Fruit fly (Drosophila melanogaster) whole organism, embryonic: ENCODE results near the gene kri.

ENCODE experiments used
- Abd-B ChIP-seq: fragments of 200-800 bp; sonication (Bioruptor generic); optimal IDR thresholded peaks from 2 replicates; lab custom pipeline; 2018; ENCODE audit warnings: missing biosample characterization, mild to moderate bottlenecking, missing genetic modification characterization, moderate library complexity
- Atf-2 ChIP-seq: fragments of 200-800 bp; sonication (Bioruptor generic); optimal IDR thresholded peaks from 2 replicates; lab custom pipeline; 2016; ENCODE audit warnings: missing biosample characterization, missing genetic modification characterization
- Awh ChIP-seq: fragments of 200-800 bp; sonication (Bioruptor generic); IDR thresholded peaks from 2 replicates; pipeline ENCODE4, ENCODE4 v1.3.6; 2022; ENCODE audit warnings: missing biosample characterization, missing genetic modification characterization
- BtbVII ChIP-seq: fragments of 200-800 bp; sonication (Bioruptor generic); optimal IDR thresholded peaks from 3 replicates; lab custom pipeline; 2017; ENCODE audit warnings: missing biosample characterization, mild to moderate bottlenecking, missing genetic modification characterization
- CG10274 ChIP-seq: fragments of 200-800 bp; sonication (Bioruptor generic); optimal IDR thresholded peaks from 3 replicates; lab custom pipeline; 2017; ENCODE audit warnings: missing biosample characterization, mild to moderate bottlenecking, missing genetic modification characterization
- CG10959 ChIP-seq: fragments of 200-800 bp; sonication (Bioruptor generic); IDR thresholded peaks from 2 replicates; pipeline ENCODE4 v1.3.6; 2022; ENCODE audit warnings: missing biosample characterization, missing genetic modification characterization
- CG11085 ChIP-seq: fragments of 200-800 bp; sonication (Bioruptor generic); IDR thresholded peaks from 2 replicates; pipeline ENCODE4 v1.3.6; 2022; ENCODE audit warnings: missing biosample characterization, missing genetic modification characterization
- CG11696 ChIP-seq: fragments of 200-800 bp; sonication (Bioruptor generic); IDR thresholded peaks from 2 replicates; pipeline ENCODE4 v1.3.6; 2022; ENCODE audit warnings: missing biosample characterization, missing genetic modification characterization
- CG12659 ChIP-seq: fragments of 200-800 bp; sonication (Bioruptor generic); optimal IDR thresholded peaks from 3 replicates; lab custom pipeline; 2017; ENCODE audit warnings: mild to moderate bottlenecking, missing biosample characterization, missing genetic modification reagents, missing genetic modification characterization
- CG12744 ChIP-seq: fragments of 200-800 bp; sonication (Bioruptor generic); optimal IDR thresholded peaks from 2 replicates; lab custom pipeline; 2016; ENCODE audit warnings: missing biosample characterization, missing genetic modification characterization
- CG13775 ChIP-seq: fragments of 200-800 bp; sonication (Bioruptor generic); optimal IDR thresholded peaks from 3 replicates; lab custom pipeline; 2017; ENCODE audit warnings: missing biosample characterization, mild to moderate bottlenecking, missing genetic modification characterization
- CG14050 ChIP-seq: fragments of 200-800 bp; sonication (Bioruptor generic); IDR thresholded peaks from 3 replicates; pipeline ENCODE4 v1.3.6; 2022; ENCODE audit warnings: missing biosample characterization, missing genetic modification characterization
- CG1529 ChIP-seq: fragments of 200-800 bp; sonication (Bioruptor generic); optimal IDR thresholded peaks from 3 replicates; lab custom pipeline; 2018; ENCODE audit warnings: missing biosample characterization, missing genetic modification characterization
- CG17612 ChIP-seq: fragments of 200-800 bp; sonication (Bioruptor generic); IDR thresholded peaks from 2 replicates; pipeline ENCODE4 v1.3.6; 2022; ENCODE audit warnings: missing biosample characterization, missing genetic modification characterization
- CG34422 ChIP-seq: fragments of 200-800 bp; sonication (Bioruptor generic); IDR thresholded peaks from 3 replicates; pipeline ENCODE4 v1.3.6; 2022; ENCODE audit warnings: missing biosample characterization, missing genetic modification characterization
- CG3838 ChIP-seq: fragments of 200-800 bp; sonication (Bioruptor generic); optimal IDR thresholded peaks from 3 replicates; lab custom pipeline; 2016; ENCODE audit warnings: missing biosample characterization, missing genetic modification characterization
- CG4282 ChIP-seq: fragments of 200-800 bp; sonication (Bioruptor generic); optimal IDR thresholded peaks from 2 replicates; lab custom pipeline; 2016; ENCODE audit warnings: missing biosample characterization, missing genetic modification characterization
- CG4360 ChIP-seq: fragments of 200-800 bp; sonication (Bioruptor generic); IDR thresholded peaks from 2 replicates; pipeline ENCODE4 v1.3.6; 2022; ENCODE audit warnings: missing biosample characterization, missing genetic modification characterization
- CG5245 ChIP-seq: fragments of 200-800 bp; sonication (Bioruptor generic); optimal IDR thresholded peaks from 3 replicates; lab custom pipeline; 2016; ENCODE audit warnings: missing biosample characterization, missing genetic modification characterization
- CG6683 ChIP-seq: fragments of 200-800 bp; sonication (Bioruptor generic); optimal IDR thresholded peaks from 2 replicates; lab custom pipeline; 2017; ENCODE audit warnings: missing biosample characterization, mild to moderate bottlenecking, missing genetic modification characterization, missing genetic modification reagents
- CG7963 ChIP-seq: fragments of 200-800 bp; sonication (Bioruptor generic); IDR thresholded peaks from 3 replicates; pipeline ENCODE4 v1.3.6; 2022; ENCODE audit warnings: missing biosample characterization, missing genetic modification characterization; ENCODE audit not compliant: partially characterized antibody
- CG8478 ChIP-seq: fragments of >200 bp; optimal IDR thresholded peaks from 2 replicates; lab custom pipeline; 2018
- CHES-1-like ChIP-seq: fragments of 200-800 bp; sonication (Bioruptor generic); optimal IDR thresholded peaks from 2 replicates; lab custom pipeline; 2016; ENCODE audit warnings: missing biosample characterization, missing genetic modification characterization
- Doc3 ChIP-seq: fragments of 200-800 bp; sonication (Bioruptor generic); IDR thresholded peaks from 3 replicates; pipeline ENCODE4 v1.3.6; 2022; ENCODE audit warnings: missing biosample characterization, missing genetic modification characterization; ENCODE audit not compliant: partially characterized antibody
- HLHmδ ChIP-seq: fragments of 200-800 bp; sonication (Bioruptor generic); optimal IDR thresholded peaks from 2 replicates; lab custom pipeline; 2018; ENCODE audit warnings: missing biosample characterization, mild to moderate bottlenecking, missing genetic modification characterization, moderate library complexity
- Hmr ChIP-seq: fragments of 200-800 bp; sonication (Bioruptor generic); optimal IDR thresholded peaks from 3 replicates; lab custom pipeline; 2017; ENCODE audit warnings: mild to moderate bottlenecking, missing biosample characterization, missing genetic modification reagents, missing genetic modification characterization
- Hr51 ChIP-seq, 2 experiments: fragments of 200-800 bp; sonication (Bioruptor generic); optimal IDR thresholded peaks; 2 replicates in 1 of 2; 3 replicates in 1 of 2; lab custom pipeline; 2016 to 2018; ENCODE audit warnings: missing biosample characterization in 2 of 2, missing genetic modification characterization in 2 of 2, mild to moderate bottlenecking in 1 of 2, moderate library complexity in 1 of 2
- Mes4 ChIP-seq: fragments of 200-800 bp; sonication (Bioruptor generic); optimal IDR thresholded peaks from 2 replicates; lab custom pipeline; 2016; ENCODE audit warnings: missing biosample characterization, missing genetic modification characterization
- Nf-YC ChIP-seq: fragments of 200-800 bp; optimal IDR thresholded peaks from 3 replicates; lab custom pipeline; 2019; ENCODE audit warnings: missing biosample characterization, mild to moderate bottlenecking, missing genetic modification characterization, moderate library complexity
- Sox100B ChIP-seq: fragments of 200-800 bp; sonication (Bioruptor generic); optimal IDR thresholded peaks from 3 replicates; lab custom pipeline; 2018; ENCODE audit warnings: missing biosample characterization, mild to moderate bottlenecking, missing genetic modification characterization
- btn ChIP-seq: fragments of 200-800 bp; sonication (Bioruptor generic); optimal IDR thresholded peaks from 2 replicates; lab custom pipeline; 2016; ENCODE audit warnings: missing biosample characterization, missing genetic modification characterization
- cg ChIP-seq: fragments of 200-800 bp; sonication (Bioruptor generic); optimal IDR thresholded peaks from 3 replicates; lab custom pipeline; 2019; ENCODE audit warnings: missing biosample characterization, mild to moderate bottlenecking, missing genetic modification characterization, moderate library complexity
- croc ChIP-seq: fragments of 200-800 bp; sonication (Bioruptor generic); conservative IDR thresholded peaks from 3 replicates; pipeline ENCODE4 v1.3.6; 2022; ENCODE audit warnings: missing biosample characterization, missing genetic modification characterization
- gsb ChIP-seq: fragments of 200-800 bp; sonication (Bioruptor generic); IDR thresholded peaks from 2 replicates; pipeline ENCODE4 v1.3.6; 2022; ENCODE audit warnings: missing biosample characterization, missing genetic modification characterization
- her ChIP-seq: fragments of 200-800 bp; sonication (Bioruptor generic); optimal IDR thresholded peaks from 2 replicates; lab custom pipeline; 2016; ENCODE audit warnings: missing biosample characterization, missing genetic modification characterization
- hth ChIP-seq: fragments of >200 bp; optimal IDR thresholded peaks from 2 replicates; lab custom pipeline; 2017; ENCODE audit warnings: inconsistent platforms
- jumu ChIP-seq: fragments of 200-800 bp; sonication (Bioruptor generic); optimal IDR thresholded peaks from 3 replicates; lab custom pipeline; 2016; ENCODE audit warnings: missing biosample characterization, missing genetic modification characterization
- lilli ChIP-seq: fragments of 200-800 bp; sonication (Bioruptor generic); optimal IDR thresholded peaks from 3 replicates; lab custom pipeline; 2016; ENCODE audit warnings: missing biosample characterization, missing genetic modification characterization
- lola ChIP-seq, 3 experiments: fragments of >200 bp in 2 of 3; fragments of 200-800 bp in 1 of 3; sonication (Bioruptor generic) in 1 of 3; optimal IDR thresholded peaks; 2 replicates each; lab custom pipeline; 2017 to 2019; ENCODE audit warnings: missing biosample characterization in 3 of 3, missing genetic modification characterization in 3 of 3, mild to moderate bottlenecking in 1 of 3, moderate library complexity in 1 of 3
- mirr ChIP-seq: fragments of 200-800 bp; sonication (Bioruptor generic); optimal IDR thresholded peaks from 3 replicates; lab custom pipeline; 2018; ENCODE audit warnings: missing biosample characterization, mild to moderate bottlenecking, missing genetic modification characterization
- nerfin-2 ChIP-seq: fragments of 200-800 bp; sonication (Bioruptor generic); IDR thresholded peaks from 2 replicates; pipeline ENCODE4 v1.3.6; 2022; ENCODE audit warnings: missing biosample characterization, missing genetic modification characterization; ENCODE audit not compliant: partially characterized antibody
- nmo ChIP-seq: fragments of 200-800 bp; sonication (Bioruptor generic); optimal IDR thresholded peaks from 2 replicates; lab custom pipeline; 2018; ENCODE audit warnings: missing biosample characterization, mild to moderate bottlenecking, missing genetic modification characterization, moderate library complexity
- nom ChIP-seq: fragments of 200-800 bp; sonication (Bioruptor generic); optimal IDR thresholded peaks from 2 replicates; lab custom pipeline; 2017; ENCODE audit warnings: missing biosample characterization, missing genetic modification characterization, mild to moderate bottlenecking, moderate library complexity, missing genetic modification reagents
- odd ChIP-seq: fragments of 200-800 bp; sonication (Bioruptor generic); optimal IDR thresholded peaks from 2 replicates; lab custom pipeline; 2017; ENCODE audit warnings: missing biosample characterization, mild to moderate bottlenecking, missing genetic modification characterization
- pum ChIP-seq: fragments of 200-800 bp; sonication (Bioruptor generic); optimal IDR thresholded peaks from 2 replicates; lab custom pipeline; 2016; ENCODE audit warnings: missing biosample characterization, missing genetic modification characterization
- sc ChIP-seq, 3 experiments: fragments of >200 bp in 2 of 3; fragments of 200-800 bp in 1 of 3; sonication (Bioruptor generic) in 1 of 3; optimal IDR thresholded peaks; 2 replicates in 2 of 3; 3 replicates in 1 of 3; lab custom pipeline; 2017; ENCODE audit warnings: mild to moderate bottlenecking in 1 of 3, missing biosample characterization in 1 of 3, missing genetic modification characterization in 1 of 3, missing genetic modification reagents in 1 of 3
- sim ChIP-seq: fragments of 200-800 bp; sonication (Bioruptor generic); IDR thresholded peaks from 2 replicates; pipeline ENCODE4 v1.3.6; 2022; ENCODE audit warnings: missing biosample characterization, missing genetic modification characterization
- sug ChIP-seq: fragments of 200-800 bp; optimal IDR thresholded peaks from 2 replicates; lab custom pipeline; 2019; ENCODE audit warnings: missing biosample characterization, mild to moderate bottlenecking, missing genetic modification characterization, moderate library complexity
- tio ChIP-seq: fragments of 200-800 bp; sonication (Bioruptor generic); optimal IDR thresholded peaks from 2 replicates; lab custom pipeline; 2017; ENCODE audit warnings: missing biosample characterization, missing genetic modification characterization, inconsistent platforms

Gene kri

DNA sequence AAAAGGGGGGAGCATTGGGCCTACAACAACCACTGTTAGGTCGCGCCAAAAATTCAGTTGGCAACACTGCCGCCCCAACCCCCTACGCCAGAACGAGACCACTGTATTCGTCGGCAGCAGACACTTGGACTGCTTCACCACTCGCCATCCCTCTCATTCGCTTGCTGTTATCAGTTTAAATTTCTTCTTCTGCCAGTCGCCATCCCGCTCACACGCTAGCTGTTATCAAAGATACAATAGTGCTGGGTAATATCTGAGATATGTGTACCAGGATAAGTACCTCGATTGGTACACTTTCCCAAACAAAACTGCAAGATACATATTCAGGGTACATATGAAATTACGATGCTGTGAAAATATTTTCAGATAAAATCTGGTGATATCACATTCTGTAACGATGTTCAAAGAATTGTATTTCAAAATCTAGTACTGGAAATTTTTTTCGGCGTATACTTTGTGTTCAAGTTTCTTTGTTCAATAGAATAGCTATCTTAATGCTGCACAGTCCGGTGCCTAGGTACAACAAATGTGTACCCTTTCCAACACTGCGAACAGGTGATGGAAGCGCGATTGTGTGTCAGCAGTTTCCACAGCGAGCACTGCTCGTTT is 39.9 kb upstream of the kri start (continued):
- TF ChIP-seq CG14050: peak; percentile 50
- TF ChIP-seq lilli: peak; percentile 90
- peak; percentile 64 for TF ChIP-seq CG10274 (GFP tag; lab: Kevin White, UChicago)
- TF ChIP-seq cg: no peak
- TF ChIP-seq mirr (GFP tag; lab: Kevin White, UChicago): peak; percentile 88
- TF ChIP-seq Hr51 (GFP tag; optimal IDR thresholded peaks at IDR 0.05; lab: Kevin White, UChicago): peak; percentile 78 to 87
- TF ChIP-seq CG8478 (lab: Kevin White, UChicago): peak; percentile 97
- TF ChIP-seq CG12744: peak; percentile 74
- TF ChIP-seq her: peak; percentile 86
- peak; percentile 85 for TF ChIP-seq Atf-2 (GFP tag; lab: Kevin White, UChicago)
- peak; percentile 91 for TF ChIP-seq Hmr (GFP tag; lab: Kevin White, UChicago)
- TF ChIP-seq CG11085: no peak
- peak; percentile 89 for TF ChIP-seq nmo (GFP tag; lab: Kevin White, UChicago)
- TF ChIP-seq CG4360 (GFP tag; lab: Robert Waterston, UW): peak; percentile 96
- peak; percentile 93 for TF ChIP-seq Nf-YC
- peak; percentile 90 for TF ChIP-seq CG34422 (GFP tag; lab: Robert Waterston, UW)
- 0 out of 2 replicates have a peak, but pooled peaks have one; percentile 33 for TF ChIP-seq Awh (GFP tag; lab: Robert Waterston, UW)
- peak; percentile 75 for TF ChIP-seq Mes4 (GFP tag; lab: Kevin White, UChicago)
- no peak for TF ChIP-seq CG11696 (GFP tag; lab: Robert Waterston, UW)
- no peak for TF ChIP-seq tio (GFP tag; lab: Kevin White, UChicago)
- no peak for TF ChIP-seq CG10959 (GFP tag; lab: Robert Waterston, UW)
- no peak for TF ChIP-seq sc (optimal IDR thresholded peaks at IDR 0.05; lab: Kevin White, UChicago)
- TF ChIP-seq sc (GFP tag; optimal IDR thresholded peaks at IDR 0.05; lab: Kevin White, UChicago): peak; percentile 80
- TF ChIP-seq gsb (GFP tag; lab: Robert Waterston, UW): no peak
- peak in 1 of 3 experiments; percentile 82 for TF ChIP-seq lola (GFP tag; optimal IDR thresholded peaks at IDR 0.05; lab: Kevin White, UChicago)
- no peak for TF ChIP-seq Sox100B (GFP tag; lab: Kevin White, UChicago)
- peak; percentile 49 for TF ChIP-seq CG4282 (GFP tag; lab: Kevin White, UChicago)
- peak; percentile 48 for TF ChIP-seq croc (GFP tag; lab: Robert Waterston, UW)
- TF ChIP-seq BtbVII (GFP tag; lab: Kevin White, UChicago): peak; percentile 85
- TF ChIP-seq jumu (GFP tag; lab: Kevin White, UChicago): peak; percentile 83
- TF ChIP-seq btn: peak; percentile 49
- no peak for TF ChIP-seq sim
- peak; percentile 88 for TF ChIP-seq CHES-1-like (GFP tag; lab: Kevin White, UChicago)
- peak; percentile 35 for TF ChIP-seq Abd-B (GFP tag; lab: Kevin White, UChicago)
- TF ChIP-seq CG13775 (GFP tag; lab: Kevin White, UChicago): peak; percentile 75
- peak; percentile 93 for TF ChIP-seq CG12659 (GFP tag; lab: Kevin White, UChicago)
- TF ChIP-seq nom (GFP tag; lab: Kevin White, UChicago): peak; percentile 58
- TF ChIP-seq CG6683 (GFP tag; lab: Kevin White, UChicago): peak; percentile 55
- peak; percentile 58 for TF ChIP-seq CG17612
- TF ChIP-seq CG3838 (GFP tag; lab: Kevin White, UChicago): no peak
- TF ChIP-seq sug: peak; percentile 87
- peak; percentile 46 for TF ChIP-seq CG5245
- TF ChIP-seq HLHmδ (GFP tag; lab: Kevin White, UChicago): peak; percentile 71
- no peak for TF ChIP-seq Doc3 (GFP tag; lab: Robert Waterston, UW)
- peak; percentile 46; the same call in 1 of the 2 replicates for TF ChIP-seq nerfin-2
- peak; percentile 79 for TF ChIP-seq pum
- TF ChIP-seq odd (GFP tag; lab: Kevin White, UChicago): no peak
- no peak for TF ChIP-seq CG7963 (GFP tag; lab: Robert Waterston, UW)
- peak; percentile 82 for TF ChIP-seq CG1529 (GFP tag; lab: Kevin White, UChicago)
- TF ChIP-seq hth (lab: Kevin White, UChicago): no peak
